Worm (Caenorhabditis elegans) whole organism, L4/young adult: Measurements from ENCODE around the gene K12H6.12.

Experiments used
- W03F9.2 ChIP-seq: fragments of 150-350 bp; optimal IDR thresholded peaks from 2 replicates; lab custom pipeline; 2014; ENCODE audit warnings: missing biosample characterization, missing genetic modification characterization
- dao-5 ChIP-seq: sonication (generic microtip); optimal IDR thresholded peaks from 2 replicates; lab custom pipeline; 2016; ENCODE audit warnings: missing genotype, missing genetic modification characterization, moderate library complexity, missing compliant biosample characterization

The K12H6.12 gene

ce11 chrII:2861385-2862099 lies 53.6 kb downstream of the K12H6.12 start:
- TF ChIP-seq dao-5 (tag; lab: Kevin White, UChicago) (peak; percentile 6), W03F9.2 (tag; lab: Kevin White, UChicago) (no peak)
